Fruit fly (Drosophila melanogaster): ENCODE data around the gene CG11878.

DNA sequence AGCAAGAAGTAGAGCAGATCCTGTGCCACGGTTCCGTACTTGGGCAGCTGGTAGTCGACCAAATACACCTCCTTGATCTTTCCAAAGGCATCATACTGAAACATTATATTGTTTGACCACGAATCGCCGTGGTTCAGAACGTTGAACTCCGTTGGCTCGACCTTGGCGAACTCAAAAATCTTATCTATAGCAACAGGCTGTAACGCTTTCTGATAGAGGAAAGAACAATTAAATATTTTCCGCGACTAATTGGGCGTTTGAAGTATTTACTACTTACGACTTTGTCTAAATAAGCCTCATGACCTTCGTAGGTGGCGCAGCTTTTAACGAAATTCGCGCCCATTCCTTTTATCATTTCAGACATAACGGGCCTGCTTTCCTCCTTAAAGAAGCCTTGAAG lies 48.0 kb downstream of the CG11878 start:
- no peak for TF ChIP-seq gfzf (GFP tag; optimal IDR thresholded peaks at IDR 0.05)
- TF ChIP-seq bigmax (GFP tag; optimal IDR thresholded peaks at IDR 0.05) = no peak
- no peak for TF ChIP-seq CG14014 (GFP tag; IDR thresholded peaks at IDR 0.05)
- TF ChIP-seq CG4328 (GFP tag; optimal IDR thresholded peaks at IDR 0.05) = no peak
- no peak for TF ChIP-seq CTCF (GFP tag; optimal IDR thresholded peaks at IDR 0.05)
- no peak for TF ChIP-seq CG12299 (tag; optimal IDR thresholded peaks at IDR 0.05)
- no peak for TF ChIP-seq hkb (optimal IDR thresholded peaks at IDR 0.05)
- no peak for TF ChIP-seq hkb (GFP tag; IDR thresholded peaks at IDR 0.05)
- TF ChIP-seq onecut (GFP tag; IDR thresholded peaks at IDR 0.05) = no peak
- no peak for TF ChIP-seq chm (GFP tag; IDR thresholded peaks at IDR 0.05)
- no peak for TF ChIP-seq B-H1 (GFP tag; IDR thresholded peaks at IDR 0.05)
- no peak for TF ChIP-seq CG6689 (GFP tag; IDR thresholded peaks at IDR 0.05)
